Worm (Caenorhabditis elegans): Measurements from ENCODE around the gene B0280.17.
A peak's percentile ranks its signal among the peaks of the same experiment; 100 is the strongest.

DNA sequence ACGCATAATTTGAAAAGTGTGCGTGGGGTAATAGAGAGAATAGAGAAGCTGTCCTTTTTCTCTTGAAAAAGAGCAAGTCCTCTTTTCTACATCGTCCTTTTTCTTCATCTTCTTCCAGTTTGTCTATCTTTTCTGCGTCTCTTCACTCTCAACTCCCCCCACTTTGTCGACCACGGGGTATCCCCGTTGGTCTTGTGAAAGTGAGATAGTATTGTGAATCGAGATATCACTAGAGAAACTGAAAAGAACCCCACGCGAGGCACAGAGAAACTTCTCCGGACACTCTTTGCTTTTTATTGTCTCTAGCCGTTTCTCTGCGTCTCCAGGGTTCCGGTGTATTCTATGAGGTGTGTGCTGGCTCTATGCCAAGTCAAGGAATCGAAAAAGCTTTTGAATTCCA, 19.7 kb upstream of the B0280.17 start:
- TF ChIP-seq nhr-12 (tag; optimal IDR thresholded peaks at IDR 0.05) (no peak), lin-15B (tag; optimal IDR thresholded peaks at IDR 0.05) (peak; percentile 66), irx-1 (tag; optimal IDR thresholded peaks at IDR 0.05) (peak; percentile 86)
